Fruit fly (Drosophila melanogaster): Measurements from ENCODE around the gene Vti1a.

The Vti1a gene

DNA sequence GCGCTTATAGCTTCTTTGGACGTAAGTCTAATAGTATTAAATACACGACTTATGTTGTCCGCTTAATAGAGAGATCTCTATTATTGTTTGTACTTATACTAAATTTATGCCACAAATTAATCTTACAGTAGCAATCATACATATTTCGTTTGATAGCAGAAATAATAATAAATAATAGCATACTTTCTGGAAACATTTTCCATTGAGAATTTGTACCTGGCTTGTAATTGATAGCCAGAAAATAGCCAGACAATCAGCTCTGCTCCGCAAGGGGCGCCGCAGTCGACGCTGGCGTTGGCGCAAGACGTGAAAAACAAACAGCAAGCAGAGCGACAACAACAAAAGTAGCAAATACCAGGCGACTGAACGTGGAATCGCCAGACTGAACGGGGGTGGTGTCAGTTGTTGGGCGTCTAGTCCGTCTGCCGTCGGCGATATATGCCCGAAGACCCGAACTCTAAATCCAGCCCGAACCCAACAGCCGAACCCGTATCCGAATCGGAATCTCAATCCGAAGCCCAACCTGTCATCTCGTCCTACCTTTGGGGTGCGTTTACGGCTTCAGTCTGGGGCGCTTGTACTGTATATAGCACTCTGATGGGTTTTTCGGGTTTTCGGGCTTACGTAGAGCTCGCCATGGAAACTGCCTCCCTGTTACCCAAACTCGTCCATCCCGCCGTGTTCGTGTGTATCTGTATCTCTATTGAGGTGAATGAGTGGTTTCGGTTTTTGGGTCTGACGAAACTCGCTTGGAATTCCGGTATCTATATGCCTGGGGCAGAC is 6.8 kb upstream of the Vti1a start (continued):
- TF ChIP-seq lz (GFP tag; optimal IDR thresholded peaks at IDR 0.05) (peak; percentile 49), eg (GFP tag; IDR thresholded peaks at IDR 0.05) (0 out of 3 replicates have a peak, but pooled peaks have one; percentile 6), Sox15 (GFP tag; optimal IDR thresholded peaks at IDR 0.05) (no peak), Hr39 (GFP tag; optimal IDR thresholded peaks at IDR 0.05) (peak; percentile 36), CG8119 (GFP tag; IDR thresholded peaks at IDR 0.05) (peak; percentile 20; the same call in 1 of the 3 replicates), CG10631 (GFP tag; optimal IDR thresholded peaks at IDR 0.05) (peak; percentile 25), CG8632 (GFP tag; optimal IDR thresholded peaks at IDR 0.05) (peak; percentile 38), Smox (GFP tag; optimal IDR thresholded peaks at IDR 0.05) (peak; percentile 47), vri (GFP tag; optimal IDR thresholded peaks at IDR 0.05) (peak; percentile 11), esn (GFP tag; optimal IDR thresholded peaks at IDR 0.05) (peak; percentile 60), CG3032 (tag; optimal IDR thresholded peaks at IDR 0.05) (peak; percentile 53), cyc (GFP tag; optimal IDR thresholded peaks at IDR 0.05) (peak; percentile 26), Met (GFP tag; optimal IDR thresholded peaks at IDR 0.05) (peak; percentile 54), Ets96B (tag; optimal IDR thresholded peaks at IDR 0.05) (peak; percentile 67), CG11762 (GFP tag; optimal IDR thresholded peaks at IDR 0.05; ENCODE audit: insufficient read depth) (no peak), CG1621 (tag; optimal IDR thresholded peaks at IDR 0.05) (peak; percentile 36), CG15336 (GFP tag; IDR thresholded peaks at IDR 0.05) (0 out of 2 replicates have a peak, but pooled peaks have one; percentile 41), svp (GFP tag) (peak; percentile 30), CG32006 (GFP tag; optimal IDR thresholded peaks at IDR 0.05) (peak; percentile 77)

DNA sequence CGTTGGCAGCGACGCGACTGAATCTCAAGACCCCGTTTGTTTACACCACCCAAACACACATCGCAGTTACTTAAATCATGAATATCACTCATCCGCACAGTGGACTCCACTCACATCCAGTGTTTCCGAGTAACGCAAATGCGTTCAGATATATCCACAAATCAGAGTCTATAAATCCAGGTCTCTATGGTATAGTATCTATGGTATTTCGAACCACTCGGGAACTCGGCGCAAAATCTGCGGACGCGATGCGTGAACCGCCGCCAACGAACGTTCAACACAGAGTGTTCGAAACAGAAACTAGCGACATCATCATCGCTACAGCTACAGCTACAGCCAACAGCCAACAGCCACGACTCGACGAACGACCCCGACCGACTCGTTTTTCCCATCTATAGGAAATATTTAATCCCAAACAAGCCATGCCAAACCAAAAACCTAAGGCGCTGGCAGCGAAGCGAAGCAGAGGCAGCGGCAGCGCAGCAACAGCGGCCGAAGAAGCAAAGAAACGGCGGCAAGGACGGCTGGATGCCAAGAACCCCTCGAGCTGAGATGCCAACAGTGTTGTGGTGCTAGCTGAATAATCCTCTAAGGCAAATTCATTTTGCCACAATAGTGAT is 6.1 kb upstream of the Vti1a start, which contains the start of gene CG13894:
Gene CG13894, minus strand, starts transcription at position 397 of the 620 bp plus-strand sequence.
- no peak for TF ChIP-seq Hr39 (GFP tag; optimal IDR thresholded peaks at IDR 0.05)
- TF ChIP-seq Hr38 (GFP tag; optimal IDR thresholded peaks at IDR 0.05) = no peak
- peak; percentile 40 for TF ChIP-seq Eip78C (GFP tag)
- TF ChIP-seq Ets96B (tag; optimal IDR thresholded peaks at IDR 0.05) = no peak
- peak; percentile 47 for TF ChIP-seq fkh (GFP tag; optimal IDR thresholded peaks at IDR 0.05)
- TF ChIP-seq Sox14 (GFP tag; optimal IDR thresholded peaks at IDR 0.05) = no peak
- no peak for TF ChIP-seq Smox (GFP tag; optimal IDR thresholded peaks at IDR 0.05)
- TF ChIP-seq CG8632 (GFP tag; optimal IDR thresholded peaks at IDR 0.05) = no peak
- TF ChIP-seq CG6808 (GFP tag; optimal IDR thresholded peaks at IDR 0.05) = no peak
- peak; percentile 16 for TF ChIP-seq CG6792 (GFP tag; optimal IDR thresholded peaks at IDR 0.05)
- TF ChIP-seq salr (GFP tag; optimal IDR thresholded peaks at IDR 0.05) = no peak
- TF ChIP-seq CG10669 (GFP tag; optimal IDR thresholded peaks at IDR 0.05) = no peak

DNA sequence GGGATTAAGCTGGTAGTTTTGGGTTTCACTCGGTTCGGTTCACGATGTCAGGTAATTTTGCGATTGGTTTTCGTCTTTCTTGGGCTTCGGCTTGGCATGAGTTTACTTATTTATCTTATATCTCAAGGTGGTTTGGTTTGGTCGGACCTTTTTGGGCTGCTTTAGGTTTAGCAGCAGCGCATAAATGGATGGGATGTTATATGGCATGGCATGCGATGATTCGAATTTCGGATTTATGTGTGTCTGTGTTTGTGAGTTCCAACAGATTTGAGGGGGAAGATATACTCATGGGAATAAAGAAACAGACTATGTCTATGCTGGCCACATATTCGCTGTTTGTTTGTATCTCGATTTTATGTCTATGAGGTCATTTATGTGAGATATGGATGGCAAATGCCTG is 5.0 kb upstream of the Vti1a start:
- TF ChIP-seq CG6808 (GFP tag; optimal IDR thresholded peaks at IDR 0.05) (no peak), CG8119 (GFP tag; IDR thresholded peaks at IDR 0.05) (no peak), CG11762 (GFP tag; optimal IDR thresholded peaks at IDR 0.05; ENCODE audit: insufficient read depth) (no peak), CG6276 (GFP tag; optimal IDR thresholded peaks at IDR 0.05) (no peak), lz (GFP tag; optimal IDR thresholded peaks at IDR 0.05) (no peak)

DNA sequence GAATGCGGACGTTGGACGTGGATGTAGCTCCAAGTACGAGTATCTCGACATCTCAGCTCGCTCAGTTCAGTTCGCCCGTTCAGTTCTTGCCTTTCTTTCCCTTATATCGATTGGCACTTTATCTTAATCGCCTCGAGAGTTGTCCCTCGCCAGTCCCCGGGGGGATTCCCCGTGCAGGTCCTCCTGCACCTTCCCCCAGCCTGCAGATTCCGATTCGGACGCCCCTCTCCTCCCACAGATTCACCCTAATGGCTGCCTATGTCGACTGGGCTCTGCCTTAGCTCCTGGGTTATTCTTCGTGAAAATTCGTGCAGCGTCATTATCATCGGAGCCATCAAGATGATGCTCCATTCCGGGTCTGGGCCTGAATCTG is 4.3 kb upstream of the Vti1a start:
- TF ChIP-seq CG16779 (tag; optimal IDR thresholded peaks at IDR 0.05) = no peak
- no peak for TF ChIP-seq net (GFP tag; optimal IDR thresholded peaks at IDR 0.05)
- no peak for TF ChIP-seq Ets21C (GFP tag; optimal IDR thresholded peaks at IDR 0.05)
- no peak for TF ChIP-seq CG3032 (tag; optimal IDR thresholded peaks at IDR 0.05)
- TF ChIP-seq achi (GFP tag; optimal IDR thresholded peaks at IDR 0.05) = no peak
- no peak for TF ChIP-seq cyc (GFP tag; optimal IDR thresholded peaks at IDR 0.05)
- no peak for TF ChIP-seq acj6 (GFP tag; optimal IDR thresholded peaks at IDR 0.05)
- no peak for TF ChIP-seq vri (GFP tag; optimal IDR thresholded peaks at IDR 0.05)
- no peak for TF ChIP-seq Blimp-1 (GFP tag; optimal IDR thresholded peaks at IDR 0.05)
- no peak for TF ChIP-seq Gug (GFP tag; IDR thresholded peaks at IDR 0.05)
- TF ChIP-seq pdm3 (GFP tag; optimal IDR thresholded peaks at IDR 0.05) = no peak
- no peak for TF ChIP-seq Sox14 (GFP tag; optimal IDR thresholded peaks at IDR 0.05)

Measured in whole organism, prepupa.